Fruit fly (Drosophila melanogaster): ENCODE data around the gene spg.

- no peak for TF ChIP-seq Dll (optimal IDR thresholded peaks at IDR 0.05)
- TF ChIP-seq EcR (GFP tag; optimal IDR thresholded peaks at IDR 0.05), result no peak
- TF ChIP-seq pan (optimal IDR thresholded peaks at IDR 0.05), result no peak
These were observed 1.1 kb upstream of the spg start for dm6 chr3R:28843776-28844610.
